Fruit fly (Drosophila melanogaster) whole organism, pupa: ENCODE measurements around the gene CG13850.

Experiments used
- CG34367 ChIP-seq: fragments of 200-800 bp; sonication (Bioruptor generic); optimal IDR thresholded peaks from 2 replicates; lab custom pipeline; 2018; ENCODE audit warnings: missing biosample characterization, mild to moderate bottlenecking, missing genetic modification characterization
- Ets98B ChIP-seq: fragments of 200-800 bp; sonication (Bioruptor generic); IDR thresholded peaks from 2 replicates; pipeline ENCODE4 v1.3.6; 2022; ENCODE audit warnings: missing biosample characterization, missing genetic modification characterization
- fd96Ca ChIP-seq: fragments of 200-800 bp; sonication (Bioruptor generic); IDR thresholded peaks from 3 replicates; pipeline ENCODE4 v1.3.6; 2022; ENCODE audit warnings: missing biosample characterization, missing genetic modification characterization
- gl ChIP-seq: fragments of 200-800 bp; sonication (Bioruptor generic); optimal IDR thresholded peaks from 2 replicates; lab custom pipeline; 2018; ENCODE audit warnings: missing biosample characterization, mild to moderate bottlenecking, missing genetic modification characterization

DNA sequence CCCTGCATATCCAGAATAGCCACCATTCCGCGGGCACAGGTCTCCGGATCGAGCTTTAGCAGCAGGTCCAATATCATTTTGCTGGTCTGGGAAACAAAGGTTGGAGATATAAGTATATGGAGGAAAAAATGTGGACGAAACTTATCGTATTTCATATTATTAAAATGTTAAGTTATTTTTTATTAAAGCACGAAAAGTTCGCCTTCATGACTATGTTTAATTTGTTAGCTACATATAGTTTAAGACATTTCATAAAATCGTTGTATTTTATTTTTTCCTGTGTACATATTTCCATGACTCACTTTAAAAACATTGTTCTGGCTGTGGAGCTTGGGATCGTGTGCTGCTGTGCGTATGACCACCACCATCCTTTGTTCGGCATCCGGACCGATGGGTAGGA, 13.3 kb upstream of the CG13850 start:
- TF ChIP-seq gl (tag; lab: Kevin White, UChicago): no peak
- peak; percentile 45 for TF ChIP-seq CG34367 (tag; lab: Kevin White, UChicago)
- no peak for TF ChIP-seq Ets98B (GFP tag; lab: Robert Waterston, UW)
- TF ChIP-seq fd96Ca (GFP tag; lab: Robert Waterston, UW): no peak
